Worm (Caenorhabditis elegans): ENCODE results near the gene T02G5.14.

DNA sequence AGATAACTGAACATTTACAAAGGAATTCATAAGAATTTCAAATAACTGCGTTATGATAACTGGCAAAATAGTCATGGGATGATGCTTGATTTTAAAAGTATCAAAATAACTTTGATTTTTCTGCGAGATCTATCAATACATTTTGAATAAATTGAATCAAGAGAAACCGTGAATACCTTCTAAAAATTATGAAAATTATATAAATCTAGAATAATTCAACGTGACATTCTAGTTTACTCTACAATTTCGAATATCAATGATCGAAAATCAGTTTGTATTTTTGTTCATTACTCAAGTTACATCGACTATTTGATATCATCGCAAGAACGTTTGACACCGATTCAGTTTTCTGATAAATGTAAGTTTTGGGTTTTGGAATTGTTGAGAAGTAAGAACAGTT lies 22.4 kb upstream of the T02G5.14 start, which contains the start of gene acs-6:
- TF ChIP-seq hlh-30 (tag; optimal IDR thresholded peaks at IDR 0.05; ENCODE audit: insufficient read depth) = no peak
- TF ChIP-seq nhr-11 (tag; optimal IDR thresholded peaks at IDR 0.05) = no peak
- no peak for TF ChIP-seq ceh-18 (tag; optimal IDR thresholded peaks at IDR 0.05)

Measured in whole organism, late embryonic.